Worm (Caenorhabditis elegans) whole organism, young adult: ENCODE measurements around the gene tag-164.

Experiments
- F57C9.4 ChIP-seq: sonication (generic microtip); optimal IDR thresholded peaks from 2 replicates; lab custom pipeline; 2017; ENCODE audit warnings: mild to moderate bottlenecking, missing genetic modification characterization, missing compliant biosample characterization
- ceh-100 ChIP-seq: fragments of 200-800 bp; sonication (Bioruptor generic); IDR thresholded peaks from 2 replicates; pipeline ENCODE4 v1.3.6; 2022; ENCODE audit warnings: missing genetic modification reagents, missing genetic modification characterization, missing compliant biosample characterization
- lag-1 ChIP-seq: fragments of 200-800 bp; sonication (Bioruptor generic); IDR thresholded peaks from 2 replicates; pipeline ENCODE4 v1.3.6; 2022; ENCODE audit warnings: missing genetic modification reagents, missing genetic modification characterization, missing compliant biosample characterization
- lin-35 ChIP-seq, 3 experiments: fragments of 150-350 bp in 2 of 3; sonication (generic microtip) in 1 of 3; optimal IDR thresholded peaks; 2 replicates each; lab custom pipeline; 2014 to 2018; ENCODE audit warnings: missing biosample characterization in 3 of 3, missing genetic modification characterization in 3 of 3, missing genetic modification reagents in 3 of 3
- lir-1 ChIP-seq: fragments of 200-800 bp; sonication (Bioruptor generic); conservative IDR thresholded peaks from 2 replicates; pipeline ENCODE4 v1.3.6; 2022; ENCODE audit warnings: missing genetic modification reagents, missing genetic modification characterization, missing compliant biosample characterization
- mel-28 ChIP-seq: sonication (generic microtip); optimal IDR thresholded peaks from 2 replicates; lab custom pipeline; 2016; ENCODE audit warnings: borderline replicate concordance, mild to moderate bottlenecking, missing genetic modification characterization, missing compliant biosample characterization
- mes-4 ChIP-seq: sonication (generic microtip); optimal IDR thresholded peaks from 2 replicates; lab custom pipeline; 2016; ENCODE audit warnings: missing genotype, missing genetic modification characterization, missing compliant biosample characterization
- rcor-1 ChIP-seq: fragments of 200-800 bp; sonication (Bioruptor generic); IDR thresholded peaks from 2 replicates; pipeline ENCODE4 v1.3.6; 2022; ENCODE audit warnings: missing genetic modification reagents, missing genetic modification characterization, missing compliant biosample characterization
- rec-8 ChIP-seq, 2 experiments: sonication (generic microtip); optimal IDR thresholded peaks; 2 replicates each; lab custom pipeline; 2016; ENCODE audit warnings: mild to moderate bottlenecking in 2 of 2, missing genetic modification characterization in 2 of 2, missing genetic modification reagents in 2 of 2, missing genotype in 2 of 2, missing biosample characterization in 1 of 2, missing compliant biosample characterization in 1 of 2, moderate library complexity in 1 of 2
- snpc-4 ChIP-seq, 5 experiments: fragments of 150-350 bp in 1 of 5; sonication (generic microtip) in 4 of 5; optimal IDR thresholded peaks; 2 replicates each; lab custom pipeline; 2014 to 2018; ENCODE audit warnings: missing genetic modification characterization in 5 of 5, missing biosample characterization in 3 of 5, antibody characterized with exemption in 2 of 5, mild to moderate bottlenecking in 2 of 5, missing compliant biosample characterization in 2 of 5, missing genotype in 2 of 5, moderate library complexity in 2 of 5, missing genetic modification reagents in 1 of 5
- unc-62 ChIP-seq: fragments of 150-350 bp; optimal IDR thresholded peaks from 2 replicates; lab custom pipeline; 2014; ENCODE audit warnings: missing biosample characterization, missing genetic modification reagents, missing genetic modification characterization

- no peak for TF ChIP-seq F57C9.4 (tag; lab: Kevin White, UChicago)
- no peak for TF ChIP-seq rec-8 (tag; optimal IDR thresholded peaks at IDR 0.05; lab: Kevin White, UChicago)
- no peak for TF ChIP-seq lag-1 (GFP tag; lab: Robert Waterston, UW)
- no peak for TF ChIP-seq unc-62
- no peak for TF ChIP-seq mes-4
- no peak for TF ChIP-seq ceh-100 (GFP tag; lab: Robert Waterston, UW)
- no peak for TF ChIP-seq rcor-1 (GFP tag; lab: Robert Waterston, UW)
- TF ChIP-seq mel-28 (tag; lab: Kevin White, UChicago): no peak
- no peak for TF ChIP-seq lin-35 (GFP tag; optimal IDR thresholded peaks at IDR 0.05; lab: Kevin White, UChicago)
- TF ChIP-seq lir-1 (GFP tag; lab: Robert Waterston, UW): no peak
- TF ChIP-seq snpc-4 (GFP tag; optimal IDR thresholded peaks at IDR 0.05; lab: Kevin White, UChicago): no peak
- no peak for TF ChIP-seq snpc-4 (tag; optimal IDR thresholded peaks at IDR 0.05; lab: Kevin White, UChicago)
Observed at ce11 chrIII:13418975-13419374, 40.4 kb upstream of the tag-164 start.
